Worm (Caenorhabditis elegans) whole organism, L4 larva: ENCODE data around the gene clec-181.

Source experiments
- F49E8.2 ChIP-seq: sonication (generic microtip); optimal IDR thresholded peaks from 2 replicates; lab custom pipeline; 2016; ENCODE audit warnings: missing compliant biosample characterization, mild to moderate bottlenecking, missing genetic modification characterization, borderline replicate concordance
- Y48G9A.11 ChIP-seq: fragments of 200-800 bp; sonication (Bioruptor generic); IDR thresholded peaks from 2 replicates; pipeline ENCODE4 v1.3.6; 2022; ENCODE audit warnings: missing genetic modification reagents, missing genetic modification characterization, missing compliant biosample characterization
- ZK546.5 ChIP-seq, 2 experiments: sonication (generic microtip); optimal IDR thresholded peaks; 2 replicates each; lab custom pipeline; 2017; ENCODE audit warnings: missing biosample characterization in 2 of 2, missing genetic modification characterization in 2 of 2
- ceh-82 ChIP-seq: sonication (generic microtip); optimal IDR thresholded peaks from 2 replicates; lab custom pipeline; 2017; ENCODE audit warnings: missing biosample characterization, missing genetic modification characterization
- daf-12 ChIP-seq: fragments of 150-350 bp; optimal IDR thresholded peaks from 2 replicates; lab custom pipeline; 2014; ENCODE audit warnings: missing biosample characterization, missing genetic modification reagents, missing genetic modification characterization
- egl-27 ChIP-seq: sonication (generic microtip); optimal IDR thresholded peaks from 3 replicates; lab custom pipeline; 2017; ENCODE audit warnings: missing biosample characterization, missing genetic modification reagents, missing genetic modification characterization
- lin-39 ChIP-seq: fragments of 150-350 bp; optimal IDR thresholded peaks from 2 replicates; lab custom pipeline; 2014; ENCODE audit warnings: missing biosample characterization, missing genetic modification reagents, missing genetic modification characterization
- madf-9 ChIP-seq: fragments of 200-800 bp; sonication (Bioruptor generic); conservative IDR thresholded peaks from 2 replicates; pipeline ENCODE4 v1.3.6; 2022; ENCODE audit warnings: missing genetic modification reagents, missing genetic modification characterization, missing compliant biosample characterization
- mdl-1 ChIP-seq, 2 experiments: fragments of 150-350 bp in 1 of 2; sonication (generic microtip) in 1 of 2; optimal IDR thresholded peaks; 2 replicates each; lab custom pipeline; 2014 to 2017; ENCODE audit warnings: missing biosample characterization in 2 of 2, missing genetic modification characterization in 2 of 2
- mes-2 ChIP-seq: sonication (generic microtip); optimal IDR thresholded peaks from 2 replicates; lab custom pipeline; 2016; ENCODE audit warnings: missing genotype, mild to moderate bottlenecking, missing genetic modification characterization, missing compliant biosample characterization; ENCODE audit not compliant: poor library complexity, severe bottlenecking
- nhr-11 ChIP-seq: fragments of 150-350 bp; optimal IDR thresholded peaks from 2 replicates; lab custom pipeline; 2014; ENCODE audit warnings: missing biosample characterization, missing genetic modification characterization
- nhr-237 ChIP-seq: sonication (generic microtip); optimal IDR thresholded peaks from 2 replicates; lab custom pipeline; 2017; ENCODE audit warnings: missing biosample characterization, missing genetic modification characterization
- nhr-77 ChIP-seq: fragments of 150-350 bp; optimal IDR thresholded peaks from 2 replicates; lab custom pipeline; 2014; ENCODE audit warnings: missing biosample characterization, missing genetic modification characterization

DNA sequence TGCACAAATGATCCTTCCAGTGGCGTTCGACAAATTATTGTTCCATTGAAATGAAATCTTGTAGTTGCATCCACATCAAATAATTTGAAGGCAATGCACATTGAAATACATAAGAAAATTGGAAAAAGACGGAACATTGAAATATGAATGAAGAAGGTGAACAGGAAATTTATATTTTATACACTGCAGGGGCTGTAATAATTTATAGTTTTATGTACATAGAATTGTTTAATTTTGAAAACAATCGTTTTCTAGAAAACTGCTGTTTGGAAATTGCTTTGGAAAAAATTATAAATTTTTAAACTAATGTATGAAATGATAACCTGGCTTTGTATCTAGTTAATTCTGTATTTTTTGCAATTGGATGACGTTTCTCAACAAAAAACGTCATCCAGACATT lies 550 bp upstream of the clec-181 start, which contains the start of gene Y59H11AR.3:
- TF ChIP-seq mes-2 (tag; lab: Kevin White, UChicago) = no peak
- no peak for TF ChIP-seq Y48G9A.11 (GFP tag; lab: Robert Waterston, UW)
- TF ChIP-seq madf-9 (GFP tag; lab: Robert Waterston, UW) = no peak
- no peak for TF ChIP-seq daf-12 (tag; lab: Kevin White, UChicago)
- TF ChIP-seq F49E8.2 (tag; lab: Kevin White, UChicago) = no peak
- no peak for TF ChIP-seq egl-27 (tag; lab: Kevin White, UChicago)
- no peak for TF ChIP-seq nhr-11 (tag; lab: Kevin White, UChicago)
- TF ChIP-seq nhr-77 (tag; lab: Kevin White, UChicago) = no peak
- TF ChIP-seq ceh-82 (tag; lab: Kevin White, UChicago) = no peak
- TF ChIP-seq ZK546.5 (tag; optimal IDR thresholded peaks at IDR 0.05; lab: Kevin White, UChicago) = no peak
- TF ChIP-seq nhr-237 = no peak
- TF ChIP-seq mdl-1 (tag; optimal IDR thresholded peaks at IDR 0.05; lab: Kevin White, UChicago) = no peak
- no peak for TF ChIP-seq lin-39 (tag; lab: Kevin White, UChicago)
